Worm (Caenorhabditis elegans) whole organism, L3 larva: ENCODE measurements around the gene C13C4.7.

Experiments
- ZK546.5 ChIP-seq: sonication (generic microtip); optimal IDR thresholded peaks from 2 replicates; lab custom pipeline; 2017; ENCODE audit warnings: missing biosample characterization, missing genetic modification characterization
- ceh-82 ChIP-seq: fragments of 150-350 bp; optimal IDR thresholded peaks from 2 replicates; lab custom pipeline; 2014; ENCODE audit warnings: missing biosample characterization, missing genetic modification characterization
- daf-12 ChIP-seq: fragments of 150-350 bp; optimal IDR thresholded peaks from 2 replicates; lab custom pipeline; 2014; ENCODE audit warnings: missing biosample characterization, missing genetic modification reagents, missing genetic modification characterization
- elt-1 ChIP-seq: fragments of 150-350 bp; optimal IDR thresholded peaks from 2 replicates; lab custom pipeline; 2014; ENCODE audit warnings: missing biosample characterization, missing genetic modification characterization
- elt-2 ChIP-seq: sonication (generic microtip); optimal IDR thresholded peaks from 2 replicates; lab custom pipeline; 2016; ENCODE audit warnings: missing genetic modification reagents, mild to moderate bottlenecking, missing genetic modification characterization, missing compliant biosample characterization
- elt-3 ChIP-seq, 3 experiments: fragments of 150-350 bp in 1 of 3; sonication (generic microtip) in 2 of 3; optimal IDR thresholded peaks; 2 replicates in 2 of 3; 4 replicates in 1 of 3; lab custom pipeline; 2014 to 2017; ENCODE audit warnings: missing biosample characterization in 3 of 3, missing genetic modification characterization in 3 of 3
- eor-1 ChIP-seq, 2 experiments: fragments of 150-350 bp; optimal IDR thresholded peaks; 2 replicates each; lab custom pipeline; 2014 to 2018; ENCODE audit warnings: missing biosample characterization in 2 of 2, missing genetic modification characterization in 2 of 2
- fkh-2 ChIP-seq: fragments of 150-350 bp; optimal IDR thresholded peaks from 2 replicates; lab custom pipeline; 2014; ENCODE audit warnings: missing biosample characterization, missing genetic modification reagents, missing genetic modification characterization
- fos-1 ChIP-seq: fragments of 150-350 bp; optimal IDR thresholded peaks from 2 replicates; lab custom pipeline; 2014; ENCODE audit warnings: missing biosample characterization, missing genetic modification characterization
- hmg-11 ChIP-seq: sonication (generic microtip); optimal IDR thresholded peaks from 2 replicates; lab custom pipeline; 2016; ENCODE audit warnings: missing genetic modification characterization, missing compliant biosample characterization
- lsy-12 ChIP-seq: sonication (generic microtip); optimal IDR thresholded peaks from 2 replicates; lab custom pipeline; 2016; ENCODE audit warnings: mild to moderate bottlenecking, missing genetic modification characterization, missing compliant biosample characterization
- mdl-1 ChIP-seq: fragments of 150-350 bp; optimal IDR thresholded peaks from 2 replicates; lab custom pipeline; 2014; ENCODE audit warnings: missing biosample characterization, missing genetic modification characterization
- nfya-1 ChIP-seq: sonication (generic microtip); optimal IDR thresholded peaks from 2 replicates; lab custom pipeline; 2017; ENCODE audit warnings: missing genetic modification characterization, mild to moderate bottlenecking, missing compliant biosample characterization, antibody characterized with exemption, moderate library complexity; ENCODE audit not compliant: insufficient read depth
- nhr-12 ChIP-seq: fragments of 150-350 bp; optimal IDR thresholded peaks from 2 replicates; lab custom pipeline; 2014; ENCODE audit warnings: missing biosample characterization, missing genetic modification characterization
- nhr-23 ChIP-seq: fragments of 150-350 bp; optimal IDR thresholded peaks from 2 replicates; lab custom pipeline; 2014; ENCODE audit warnings: missing biosample characterization, missing genetic modification reagents, missing genetic modification characterization
- nhr-25 ChIP-seq: sonication (generic microtip); optimal IDR thresholded peaks from 2 replicates; lab custom pipeline; 2017; ENCODE audit warnings: missing biosample characterization, missing genetic modification characterization
- nhr-43 ChIP-seq: sonication (generic microtip); optimal IDR thresholded peaks from 2 replicates; lab custom pipeline; 2016; ENCODE audit warnings: mild to moderate bottlenecking, missing genetic modification characterization, missing compliant biosample characterization; ENCODE audit not compliant: poor library complexity, severe bottlenecking
- pha-4 ChIP-seq: fragments of 150-350 bp; optimal IDR thresholded peaks from 2 replicates; lab custom pipeline; 2014; ENCODE audit warnings: missing biosample characterization, missing genetic modification reagents, missing genetic modification characterization
- pqm-1 ChIP-seq: fragments of 150-350 bp; optimal IDR thresholded peaks from 2 replicates; lab custom pipeline; 2017; ENCODE audit warnings: missing biosample characterization, missing genetic modification characterization, inconsistent platforms
- tbx-2 ChIP-seq: sonication (generic microtip); optimal IDR thresholded peaks from 2 replicates; lab custom pipeline; 2016; ENCODE audit warnings: mild to moderate bottlenecking, missing genetic modification characterization, missing compliant biosample characterization
- zag-1 ChIP-seq: fragments of 150-350 bp; optimal IDR thresholded peaks from 2 replicates; lab custom pipeline; 2014; ENCODE audit warnings: missing biosample characterization, missing genetic modification characterization
- ztf-11 ChIP-seq: fragments of 150-350 bp; optimal IDR thresholded peaks from 2 replicates; lab custom pipeline; 2014; ENCODE audit warnings: missing biosample characterization, missing genetic modification characterization
- ztf-4 ChIP-seq: fragments of 150-350 bp; optimal IDR thresholded peaks from 2 replicates; lab custom pipeline; 2014; ENCODE audit warnings: missing biosample characterization, missing genetic modification characterization

The C13C4.7 gene

DNA sequence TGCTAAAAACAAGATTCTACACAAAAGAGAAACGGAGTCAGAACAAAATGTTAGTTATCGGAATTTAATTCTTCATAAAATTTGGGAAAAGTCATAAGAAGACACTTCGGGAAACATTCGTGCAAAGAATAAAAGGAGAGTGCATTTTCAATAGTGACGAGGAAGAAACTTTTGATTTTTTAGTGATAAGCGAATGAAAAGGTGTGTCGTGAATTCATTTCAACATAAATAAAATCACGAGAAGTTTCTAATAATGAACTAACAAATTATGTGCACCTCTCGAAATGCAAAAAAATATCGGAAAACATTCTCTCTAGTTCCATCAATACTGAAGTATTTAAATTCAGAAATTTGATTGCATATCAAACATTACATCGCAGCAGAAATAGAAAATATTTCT lies 44.3 kb downstream of the C13C4.7 start:
- peak; percentile 68 for TF ChIP-seq elt-2 (tag; lab: Kevin White, UChicago)
- TF ChIP-seq pha-4 (tag; lab: Kevin White, UChicago) = peak; percentile 57
- TF ChIP-seq pqm-1 = peak; percentile 75
- TF ChIP-seq eor-1 (tag; optimal IDR thresholded peaks at IDR 0.05; lab: Kevin White, UChicago) = no peak

- TF ChIP-seq daf-12 (no peak), ceh-82 (no peak)
Observed at ce11 chrV:12074886-12075285, 45.4 kb downstream of the C13C4.7 start, which contains the start of gene R07B7.6. Gene R07B7.6 (minus strand): TSS chrV:12074986.

ce11 chrV:12071483-12071882 lies 48.8 kb downstream of the C13C4.7 start:
- TF ChIP-seq hmg-11 (tag; lab: Kevin White, UChicago) (no peak), ztf-4 (tag; lab: Kevin White, UChicago) (no peak), nhr-25 (tag; lab: Kevin White, UChicago) (peak; percentile 85), nhr-43 (tag; lab: Kevin White, UChicago) (peak; percentile 58), nhr-23 (peak; percentile 22), pqm-1 (no peak), elt-1 (tag; lab: Kevin White, UChicago) (peak; percentile 55), nfya-1 (tag; lab: Kevin White, UChicago) (no peak), fkh-2 (tag; lab: Kevin White, UChicago) (no peak), tbx-2 (tag; lab: Kevin White, UChicago) (no peak), mdl-1 (tag; lab: Kevin White, UChicago) (peak; percentile 1), ZK546.5 (tag; lab: Kevin White, UChicago) (no peak), nhr-12 (tag; lab: Kevin White, UChicago) (no peak), pha-4 (tag; lab: Kevin White, UChicago) (no peak), eor-1 (tag; optimal IDR thresholded peaks at IDR 0.05; lab: Kevin White, UChicago) (no peak), elt-3 (tag; optimal IDR thresholded peaks at IDR 0.05; lab: Kevin White, UChicago) (peak in 2 of 3 experiments; percentile 12 to 27), elt-2 (tag; lab: Kevin White, UChicago) (no peak)

DNA sequence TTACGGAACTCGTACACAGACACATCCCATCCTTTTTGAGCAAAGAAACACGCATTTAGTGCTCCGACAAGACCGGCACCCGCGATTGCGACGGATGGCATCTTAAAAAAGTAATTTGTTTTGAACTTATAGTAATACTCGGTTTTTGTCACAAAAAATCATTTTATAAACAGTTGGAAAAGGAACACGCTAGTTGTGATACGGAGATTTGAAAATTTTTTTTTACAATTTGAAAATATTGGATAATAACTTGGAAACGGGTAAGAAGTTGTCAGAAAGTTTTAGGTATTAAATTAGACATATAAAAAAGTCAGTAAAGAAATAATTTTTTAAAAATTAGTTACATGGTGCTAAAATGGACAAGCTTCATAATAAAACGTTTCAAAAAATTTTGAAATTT lies 49.9 kb downstream of the C13C4.7 start, which contains the start of gene kmo-1:
Gene kmo-1 (minus strand): TSS at position 101 of the 400 bp plus-strand sequence.
- TF ChIP-seq zag-1 (tag; lab: Kevin White, UChicago) (no peak), ztf-11 (tag; lab: Kevin White, UChicago) (no peak), tbx-2 (tag; lab: Kevin White, UChicago) (no peak), nhr-12 (tag; lab: Kevin White, UChicago) (no peak), elt-2 (tag; lab: Kevin White, UChicago) (no peak), elt-3 (tag; optimal IDR thresholded peaks at IDR 0.05; lab: Kevin White, UChicago) (no peak), fos-1 (tag; lab: Kevin White, UChicago) (no peak), lsy-12 (tag; lab: Kevin White, UChicago) (no peak)
